Fruit fly (Drosophila melanogaster) whole organism, prepupa: ENCODE data around the gene TotM.

Experiments
- CG10631 ChIP-seq: fragments of 200-800 bp; sonication (Bioruptor generic); optimal IDR thresholded peaks from 2 replicates; lab custom pipeline; 2016; ENCODE audit warnings: missing biosample characterization, missing genetic modification characterization
- CG10669 ChIP-seq: fragments of 200-800 bp; sonication (Bioruptor generic); optimal IDR thresholded peaks from 3 replicates; lab custom pipeline; 2018; ENCODE audit warnings: missing biosample characterization, mild to moderate bottlenecking, missing genetic modification characterization, moderate library complexity
- CG11762 ChIP-seq: fragments of 200-800 bp; sonication (Bioruptor generic); optimal IDR thresholded peaks from 3 replicates; lab custom pipeline; 2016; ENCODE audit warnings: missing biosample characterization, missing genetic modification characterization; ENCODE audit not compliant: insufficient read depth
- CG15336 ChIP-seq: fragments of 200-800 bp; sonication (Bioruptor generic); IDR thresholded peaks from 2 replicates; pipeline ENCODE4 v1.3.6; 2022; ENCODE audit warnings: missing biosample characterization, missing genetic modification characterization
- CG1621 ChIP-seq: fragments of 200-800 bp; sonication (Bioruptor generic); optimal IDR thresholded peaks from 3 replicates; lab custom pipeline; 2018; ENCODE audit warnings: missing biosample characterization, mild to moderate bottlenecking, missing genetic modification characterization
- CG16779 ChIP-seq: fragments of 200-800 bp; sonication (Bioruptor generic); optimal IDR thresholded peaks from 3 replicates; lab custom pipeline; 2017; ENCODE audit warnings: missing biosample characterization, mild to moderate bottlenecking, missing genetic modification characterization
- CG3032 ChIP-seq: fragments of 200-800 bp; optimal IDR thresholded peaks from 2 replicates; lab custom pipeline; 2019; ENCODE audit warnings: missing biosample characterization, mild to moderate bottlenecking, missing genetic modification characterization, moderate library complexity
- CG31627 ChIP-seq: fragments of 200-800 bp; sonication (Bioruptor generic); optimal IDR thresholded peaks from 3 replicates; lab custom pipeline; 2016; ENCODE audit warnings: missing biosample characterization, missing genetic modification characterization
- CG34406 ChIP-seq: fragments of 200-800 bp; sonication (Bioruptor generic); optimal IDR thresholded peaks from 3 replicates; lab custom pipeline; 2016; ENCODE audit warnings: missing biosample characterization, missing genetic modification characterization
- CG3919 ChIP-seq: fragments of 200-800 bp; sonication (Bioruptor generic); optimal IDR thresholded peaks from 3 replicates; lab custom pipeline; 2016; ENCODE audit warnings: missing biosample characterization, missing genetic modification characterization
- CG4318 ChIP-seq: fragments of 200-800 bp; sonication (Bioruptor generic); optimal IDR thresholded peaks from 3 replicates; lab custom pipeline; 2017; ENCODE audit warnings: missing biosample characterization, mild to moderate bottlenecking, missing genetic modification characterization
- CG6163 ChIP-seq: fragments of 200-800 bp; sonication (Bioruptor generic); IDR thresholded peaks from 3 replicates; pipeline ENCODE4 v1.3.6; 2022; ENCODE audit warnings: missing biosample characterization, missing genetic modification characterization
- CG6276 ChIP-seq: fragments of 200-800 bp; sonication (Bioruptor generic); optimal IDR thresholded peaks from 2 replicates; lab custom pipeline; 2017; ENCODE audit warnings: missing biosample characterization, mild to moderate bottlenecking, missing genetic modification characterization
- CG6808 ChIP-seq: fragments of 200-800 bp; sonication (Bioruptor generic); optimal IDR thresholded peaks from 3 replicates; lab custom pipeline; 2017; ENCODE audit warnings: missing biosample characterization, missing genetic modification characterization, mild to moderate bottlenecking, moderate library complexity, missing genetic modification reagents
- CG6854 ChIP-seq: fragments of 200-800 bp; sonication (Bioruptor generic); optimal IDR thresholded peaks from 2 replicates; lab custom pipeline; 2017; ENCODE audit warnings: missing biosample characterization, mild to moderate bottlenecking, missing genetic modification characterization
- CG7368 ChIP-seq: fragments of 200-800 bp; sonication (Bioruptor generic); optimal IDR thresholded peaks from 3 replicates; lab custom pipeline; 2016; ENCODE audit warnings: missing biosample characterization, missing genetic modification characterization
- CG8319 ChIP-seq: fragments of 200-800 bp; sonication (Bioruptor generic); optimal IDR thresholded peaks from 3 replicates; lab custom pipeline; 2016; ENCODE audit warnings: missing biosample characterization, missing genetic modification characterization
- Eip75B ChIP-seq: fragments of 200-800 bp; sonication (Bioruptor generic); optimal IDR thresholded peaks from 3 replicates; lab custom pipeline; 2016; ENCODE audit warnings: missing biosample characterization, missing genetic modification characterization
- Eip93F ChIP-seq: fragments of 200-800 bp; sonication (Bioruptor generic); optimal IDR thresholded peaks from 2 replicates; lab custom pipeline; 2016; ENCODE audit warnings: missing biosample characterization, mild to moderate bottlenecking, missing genetic modification characterization
- Ets21C ChIP-seq: fragments of 200-800 bp; sonication (Bioruptor generic); optimal IDR thresholded peaks from 3 replicates; lab custom pipeline; 2016; ENCODE audit warnings: missing biosample characterization, missing genetic modification characterization
- Ets96B ChIP-seq: fragments of 200-800 bp; optimal IDR thresholded peaks from 2 replicates; lab custom pipeline; 2019; ENCODE audit warnings: missing biosample characterization, mild to moderate bottlenecking, missing genetic modification characterization, moderate library complexity
- Gug ChIP-seq: fragments of 200-800 bp; sonication (Bioruptor generic); IDR thresholded peaks from 2 replicates; pipeline ENCODE4 v1.3.6; 2022; ENCODE audit warnings: missing biosample characterization, missing genetic modification characterization
- Hr38 ChIP-seq: sonication (Bioruptor generic); optimal IDR thresholded peaks from 2 replicates; lab custom pipeline; 2016; ENCODE audit warnings: missing biosample characterization, missing genetic modification characterization
- Hr39 ChIP-seq: fragments of 200-800 bp; sonication (Bioruptor generic); optimal IDR thresholded peaks from 2 replicates; lab custom pipeline; 2016; ENCODE audit warnings: missing biosample characterization, missing genetic modification characterization
- Hr4 ChIP-seq: fragments of 200-800 bp; sonication (Bioruptor generic); optimal IDR thresholded peaks from 3 replicates; lab custom pipeline; 2016; ENCODE audit warnings: missing biosample characterization, missing genetic modification characterization
- Lpt ChIP-seq: fragments of 200-800 bp; sonication (Bioruptor generic); optimal IDR thresholded peaks from 3 replicates; lab custom pipeline; 2016; ENCODE audit warnings: missing biosample characterization, missing genetic modification characterization
- Met ChIP-seq: fragments of 200-800 bp; sonication (Bioruptor generic); optimal IDR thresholded peaks from 3 replicates; lab custom pipeline; 2016; ENCODE audit warnings: missing biosample characterization, missing genetic modification characterization
- OdsH ChIP-seq: fragments of 200-800 bp; sonication (Bioruptor generic); optimal IDR thresholded peaks from 3 replicates; lab custom pipeline; 2016; ENCODE audit warnings: missing biosample characterization, missing genetic modification characterization
- Smox ChIP-seq: fragments of 200-800 bp; sonication (Bioruptor generic); optimal IDR thresholded peaks from 3 replicates; lab custom pipeline; 2016; ENCODE audit warnings: missing biosample characterization, missing genetic modification characterization
- Sox14 ChIP-seq: fragments of 200-800 bp; sonication (Bioruptor generic); optimal IDR thresholded peaks from 3 replicates; lab custom pipeline; 2016; ENCODE audit warnings: missing biosample characterization, missing genetic modification characterization
- achi ChIP-seq: fragments of 200-800 bp; sonication (Bioruptor generic); optimal IDR thresholded peaks from 3 replicates; lab custom pipeline; 2016; ENCODE audit warnings: missing biosample characterization, missing genetic modification characterization
- acj6 ChIP-seq: fragments of 200-800 bp; sonication (Bioruptor generic); optimal IDR thresholded peaks from 3 replicates; lab custom pipeline; 2016; ENCODE audit warnings: missing biosample characterization, missing genetic modification characterization
- cyc ChIP-seq: fragments of 200-800 bp; sonication (Bioruptor generic); optimal IDR thresholded peaks from 3 replicates; lab custom pipeline; 2016; ENCODE audit warnings: missing biosample characterization, missing genetic modification characterization
- dsx ChIP-seq: fragments of 200-800 bp; optimal IDR thresholded peaks from 3 replicates; lab custom pipeline; 2019; ENCODE audit warnings: missing biosample characterization, mild to moderate bottlenecking, missing genetic modification characterization, moderate library complexity; ENCODE audit not compliant: poor library complexity, severe bottlenecking
- eg ChIP-seq: fragments of 200-800 bp; sonication (Bioruptor generic); IDR thresholded peaks from 3 replicates; pipeline ENCODE4 v1.3.6; 2022; ENCODE audit warnings: missing biosample characterization, missing genetic modification characterization
- esn ChIP-seq: fragments of 200-800 bp; sonication (Bioruptor generic); optimal IDR thresholded peaks from 2 replicates; lab custom pipeline; 2016; ENCODE audit warnings: missing biosample characterization, mild to moderate bottlenecking, missing genetic modification characterization, moderate library complexity
- fd59A ChIP-seq: fragments of 200-800 bp; sonication (Bioruptor generic); optimal IDR thresholded peaks from 2 replicates; lab custom pipeline; 2017; ENCODE audit warnings: missing biosample characterization, mild to moderate bottlenecking, missing genetic modification characterization, missing genetic modification reagents
- fkh ChIP-seq: fragments of 200-800 bp; sonication (Bioruptor generic); optimal IDR thresholded peaks from 3 replicates; lab custom pipeline; 2017; ENCODE audit warnings: missing biosample characterization, mild to moderate bottlenecking, missing genetic modification characterization, moderate library complexity
- lz ChIP-seq: fragments of 200-800 bp; sonication (Bioruptor generic); optimal IDR thresholded peaks from 3 replicates; lab custom pipeline; 2016; ENCODE audit warnings: missing biosample characterization, missing genetic modification characterization
- net ChIP-seq: fragments of 200-800 bp; sonication (Bioruptor generic); optimal IDR thresholded peaks from 3 replicates; lab custom pipeline; 2016; ENCODE audit warnings: missing biosample characterization, missing genetic modification characterization
- ss ChIP-seq, 2 experiments: fragments of 200-800 bp; sonication (Bioruptor generic); optimal IDR thresholded peaks; 2 replicates in 1 of 2; 3 replicates in 1 of 2; lab custom pipeline; 2017 to 2018; ENCODE audit warnings: mild to moderate bottlenecking in 2 of 2, missing biosample characterization in 2 of 2, missing genetic modification characterization in 2 of 2, moderate library complexity in 1 of 2
- svp ChIP-seq: fragments of 200-800 bp; sonication (Bioruptor generic); peaks from one replicate; lab custom pipeline; 2016; ENCODE audit warnings: missing biosample characterization, missing genetic modification characterization
- topi ChIP-seq: fragments of 200-800 bp; sonication (Bioruptor generic); optimal IDR thresholded peaks from 3 replicates; lab custom pipeline; 2016; ENCODE audit warnings: missing biosample characterization, missing genetic modification characterization

TotM gene

DNA sequence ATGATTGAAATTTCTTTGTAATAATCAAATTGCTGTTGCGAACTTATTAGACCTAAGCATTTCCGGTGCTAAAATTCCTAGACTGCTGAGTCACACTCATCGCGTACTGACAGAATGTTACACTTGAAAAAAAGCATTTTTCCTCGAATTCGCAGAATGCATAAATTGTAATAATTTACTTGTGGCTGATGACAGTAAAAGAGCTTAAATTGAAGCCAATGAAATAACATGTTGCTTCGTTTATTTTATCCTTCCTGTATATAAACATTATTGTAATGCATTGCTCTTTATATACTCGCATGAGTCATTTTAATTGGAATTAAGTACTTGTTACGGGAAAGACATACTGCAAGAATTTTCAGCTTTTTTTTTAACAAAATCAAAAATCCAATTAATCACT, 39.1 kb upstream of the TotM start (continued):
- peak; percentile 27 for TF ChIP-seq lz (GFP tag; lab: Kevin White, UChicago)
- no peak for TF ChIP-seq dsx (GFP tag; lab: Kevin White, UChicago)
- no peak for TF ChIP-seq CG34406 (GFP tag; lab: Kevin White, UChicago)
- no peak for TF ChIP-seq CG11762 (GFP tag; lab: Kevin White, UChicago)
- TF ChIP-seq topi, result peak; percentile 39
- no peak for TF ChIP-seq ss (GFP tag; optimal IDR thresholded peaks at IDR 0.05; lab: Kevin White, UChicago)
- TF ChIP-seq Eip93F (GFP tag; lab: Kevin White, UChicago), result no peak
- TF ChIP-seq CG16779 (tag; lab: Kevin White, UChicago), result no peak
- no peak for TF ChIP-seq Eip75B (GFP tag; lab: Kevin White, UChicago)
- no peak for TF ChIP-seq fd59A (GFP tag; lab: Kevin White, UChicago)
- TF ChIP-seq cyc, result peak; percentile 8
- no peak for TF ChIP-seq CG6854 (GFP tag; lab: Kevin White, UChicago)
- TF ChIP-seq OdsH, result no peak
- TF ChIP-seq Ets21C (GFP tag; lab: Kevin White, UChicago), result no peak
- peak; percentile 35 for TF ChIP-seq Hr39 (GFP tag; lab: Kevin White, UChicago)
- no peak for TF ChIP-seq CG4318 (GFP tag; lab: Kevin White, UChicago)
- no peak for TF ChIP-seq fkh (GFP tag; lab: Kevin White, UChicago)
- TF ChIP-seq acj6 (GFP tag; lab: Kevin White, UChicago), result peak; percentile 39
- no peak for TF ChIP-seq Met (GFP tag; lab: Kevin White, UChicago)
- TF ChIP-seq Smox (GFP tag; lab: Kevin White, UChicago), result peak; percentile 5

- TF ChIP-seq CG11762 (GFP tag; lab: Kevin White, UChicago), result no peak
- peak; percentile 93 for TF ChIP-seq svp (GFP tag; lab: Kevin White, UChicago)
- TF ChIP-seq Eip93F (GFP tag; lab: Kevin White, UChicago), result peak; percentile 75
- peak; percentile 64 for TF ChIP-seq Sox14 (GFP tag; lab: Kevin White, UChicago)
- TF ChIP-seq Met (GFP tag; lab: Kevin White, UChicago), result peak; percentile 21
- TF ChIP-seq fkh (GFP tag; lab: Kevin White, UChicago), result peak; percentile 58
- TF ChIP-seq esn (GFP tag; lab: Kevin White, UChicago), result no peak
These were observed 38.5 kb upstream of the TotM start for dm6 chr2L:5291195-5291594.

dm6 chr2L:5291869-5292642, 37.6 kb upstream of the TotM start:
- TF ChIP-seq Lpt (GFP tag; lab: Kevin White, UChicago) (peak; percentile 25), Gug (GFP tag; lab: Robert Waterston, UW) (no peak), Hr38 (GFP tag; lab: Kevin White, UChicago) (no peak), achi (GFP tag; lab: Kevin White, UChicago) (no peak), Ets21C (GFP tag; lab: Kevin White, UChicago) (no peak), CG34406 (GFP tag; lab: Kevin White, UChicago) (no peak), Smox (GFP tag; lab: Kevin White, UChicago) (no peak), CG3032 (tag; lab: Kevin White, UChicago) (peak; percentile 34), eg (GFP tag; lab: Robert Waterston, UW) (peak; percentile 5; the same call in 1 of the 3 replicates), Eip75B (GFP tag; lab: Kevin White, UChicago) (peak; percentile 20), CG6163 (GFP tag; lab: Robert Waterston, UW) (peak; percentile 35; the same call in 2 of the 3 replicates), CG6854 (GFP tag; lab: Kevin White, UChicago) (no peak), Ets96B (tag; lab: Kevin White, UChicago) (peak; percentile 21), Eip93F (GFP tag; lab: Kevin White, UChicago) (no peak), OdsH (no peak), CG6808 (peak; percentile 20), dsx (GFP tag; lab: Kevin White, UChicago) (peak; percentile 66), Hr39 (GFP tag; lab: Kevin White, UChicago) (peak; percentile 68), Hr4 (GFP tag; lab: Kevin White, UChicago) (no peak), Sox14 (GFP tag; lab: Kevin White, UChicago) (peak; percentile 40), CG8319 (no peak), CG3919 (no peak), CG16779 (tag; lab: Kevin White, UChicago) (no peak), ss (GFP tag; optimal IDR thresholded peaks at IDR 0.05; lab: Kevin White, UChicago) (peak; percentile 30 to 33), CG31627 (GFP tag; lab: Kevin White, UChicago) (no peak), CG6276 (GFP tag; lab: Kevin White, UChicago) (no peak), CG10669 (GFP tag; lab: Kevin White, UChicago) (peak; percentile 8), CG15336 (no peak), CG7368 (GFP tag; lab: Kevin White, UChicago) (no peak), CG10631 (GFP tag; lab: Kevin White, UChicago) (no peak), cyc (no peak), net (GFP tag; lab: Kevin White, UChicago) (no peak), CG1621 (tag; lab: Kevin White, UChicago) (peak; percentile 34)
